Worm (Caenorhabditis elegans): Measurements from ENCODE around the gene clik-1.

clik-1 gene

DNA sequence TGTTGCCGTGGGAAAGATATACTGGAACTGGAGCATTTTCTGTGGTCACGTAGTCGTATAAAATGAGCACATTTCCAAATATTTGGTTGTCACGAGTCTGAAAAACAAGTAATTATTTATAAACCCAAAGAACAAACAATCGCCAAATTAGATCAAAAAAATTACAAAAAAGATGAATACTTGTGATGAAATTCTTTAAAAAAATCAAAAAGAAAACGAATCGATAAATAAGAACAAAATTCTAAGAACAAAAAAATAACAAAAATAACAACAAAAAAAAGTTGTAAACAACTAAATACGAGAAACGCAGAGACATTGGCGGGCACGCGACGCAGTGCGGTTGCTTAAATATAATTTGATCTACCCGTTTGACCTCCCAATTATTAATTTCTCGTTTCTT lies 5.2 kb upstream of the clik-1 start, which contains the start of gene ZC404.16:
ZC404.16 (minus strand) TSS at position 101 of the 400 bp plus-strand sequence.
- TF ChIP-seq tbx-11 (GFP tag; IDR thresholded peaks at IDR 0.05) = no peak
- TF ChIP-seq flt-1 (GFP tag; IDR thresholded peaks at IDR 0.05) = no peak
- TF ChIP-seq hnd-1 (tag; optimal IDR thresholded peaks at IDR 0.05) = no peak

ce11 chrV:6771645-6772044 lies 3.1 kb upstream of the clik-1 start, which contains the start of gene srh-30:
srh-30 (minus strand) TSS chrV:6771745.
- TF ChIP-seq hnd-1 (tag; optimal IDR thresholded peaks at IDR 0.05) = no peak
- no peak for TF ChIP-seq B0310.2 (tag; optimal IDR thresholded peaks at IDR 0.05)
- TF ChIP-seq tra-4 (tag; optimal IDR thresholded peaks at IDR 0.05) = no peak
- TF ChIP-seq scrt-1 (GFP tag; IDR thresholded peaks at IDR 0.05) = no peak
- no peak for TF ChIP-seq aly-1 (tag; optimal IDR thresholded peaks at IDR 0.05)
- TF ChIP-seq tbx-11 (GFP tag; IDR thresholded peaks at IDR 0.05) = no peak
- TF ChIP-seq flt-1 (GFP tag; IDR thresholded peaks at IDR 0.05) = no peak
- TF ChIP-seq ceh-36 (tag; optimal IDR thresholded peaks at IDR 0.05) = no peak
- no peak for TF ChIP-seq hmbx-1 (tag; optimal IDR thresholded peaks at IDR 0.05)
- TF ChIP-seq hmg-4 (GFP tag; optimal IDR thresholded peaks at IDR 0.05) = no peak
- TF ChIP-seq tbx-37 (GFP tag; conservative IDR thresholded peaks at IDR 0.05) = no peak
- no peak for TF ChIP-seq pes-1 (GFP tag; IDR thresholded peaks at IDR 0.05)
- no peak for TF ChIP-seq F13C5.2 (tag; optimal IDR thresholded peaks at IDR 0.05)
- TF ChIP-seq ama-1 (optimal IDR thresholded peaks at IDR 0.05) = no peak
- no peak for TF ChIP-seq ets-7 (tag; optimal IDR thresholded peaks at IDR 0.05)
- TF ChIP-seq sea-1 (GFP tag; conservative IDR thresholded peaks at IDR 0.05) = no peak

ce11 chrV:6769440-6769839 lies 908 bp upstream of the clik-1 start:
- TF ChIP-seq B0310.2 (tag; optimal IDR thresholded peaks at IDR 0.05) (no peak), sea-1 (GFP tag; conservative IDR thresholded peaks at IDR 0.05) (no peak), ceh-13 (GFP tag; optimal IDR thresholded peaks at IDR 0.05) (no peak), pes-1 (GFP tag; IDR thresholded peaks at IDR 0.05) (no peak), hmbx-1 (tag; optimal IDR thresholded peaks at IDR 0.05) (no peak), hnd-1 (tag; optimal IDR thresholded peaks at IDR 0.05) (no peak), tbx-37 (GFP tag; conservative IDR thresholded peaks at IDR 0.05) (no peak), hmg-4 (GFP tag; optimal IDR thresholded peaks at IDR 0.05) (no peak), tbx-11 (GFP tag; IDR thresholded peaks at IDR 0.05) (no peak), aly-1 (tag; optimal IDR thresholded peaks at IDR 0.05) (no peak), scrt-1 (GFP tag; IDR thresholded peaks at IDR 0.05) (no peak), ets-7 (tag; optimal IDR thresholded peaks at IDR 0.05) (no peak), tra-4 (tag; optimal IDR thresholded peaks at IDR 0.05) (no peak), F13C5.2 (tag; optimal IDR thresholded peaks at IDR 0.05) (no peak), flt-1 (GFP tag; IDR thresholded peaks at IDR 0.05) (no peak), ama-1 (optimal IDR thresholded peaks at IDR 0.05) (no peak), ceh-36 (tag; optimal IDR thresholded peaks at IDR 0.05) (no peak)

DNA sequence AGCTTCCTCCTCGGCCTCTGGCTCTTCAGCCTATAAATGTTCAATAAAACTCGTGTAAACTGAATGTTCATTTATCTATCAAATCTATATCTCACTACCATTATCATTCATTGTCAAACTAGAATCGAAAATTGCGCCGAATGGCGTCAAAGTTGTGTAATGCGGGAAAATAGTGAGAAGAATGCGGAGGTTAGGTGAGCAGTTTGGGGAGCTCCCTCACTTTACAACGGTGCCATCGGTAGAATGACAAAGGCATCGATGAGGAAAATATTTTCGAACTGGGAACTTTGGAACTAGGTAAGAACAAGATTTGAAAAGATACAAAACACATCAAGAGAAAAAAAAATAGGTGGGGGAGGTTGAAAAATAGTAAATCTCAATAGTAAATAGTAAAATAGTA lies 956 bp downstream of the clik-1 start:
- TF ChIP-seq tbx-11 (GFP tag; IDR thresholded peaks at IDR 0.05) (no peak), flt-1 (GFP tag; IDR thresholded peaks at IDR 0.05) (no peak), tbx-37 (GFP tag; conservative IDR thresholded peaks at IDR 0.05) (no peak), sea-1 (GFP tag; conservative IDR thresholded peaks at IDR 0.05) (no peak), hnd-1 (tag; optimal IDR thresholded peaks at IDR 0.05) (no peak), ceh-13 (GFP tag; optimal IDR thresholded peaks at IDR 0.05) (no peak), scrt-1 (GFP tag; IDR thresholded peaks at IDR 0.05) (no peak), tra-4 (tag; optimal IDR thresholded peaks at IDR 0.05) (no peak), ceh-36 (tag; optimal IDR thresholded peaks at IDR 0.05) (no peak), pes-1 (GFP tag; IDR thresholded peaks at IDR 0.05) (no peak), ets-7 (tag; optimal IDR thresholded peaks at IDR 0.05) (no peak), F13C5.2 (tag; optimal IDR thresholded peaks at IDR 0.05) (no peak), ama-1 (optimal IDR thresholded peaks at IDR 0.05) (no peak), hmbx-1 (tag; optimal IDR thresholded peaks at IDR 0.05) (no peak), B0310.2 (tag; optimal IDR thresholded peaks at IDR 0.05) (no peak)

- no peak for TF ChIP-seq tbx-37 (GFP tag; conservative IDR thresholded peaks at IDR 0.05)
- TF ChIP-seq aly-1 (tag; optimal IDR thresholded peaks at IDR 0.05) = no peak
- TF ChIP-seq ceh-13 (GFP tag; optimal IDR thresholded peaks at IDR 0.05) = no peak
- no peak for TF ChIP-seq flt-1 (GFP tag; IDR thresholded peaks at IDR 0.05)
Observed at ce11 chrV:6764972-6765371, 3.6 kb downstream of the clik-1 start, which contains the start of gene bbs-8. bbs-8 (minus strand) TSS chrV:6765072.

ce11 chrV:6762361-6762760 lies 6.2 kb downstream of the clik-1 start, which contains the start of gene T25F10.4:
T25F10.4 (minus strand) TSS chrV:6762461.
- no peak for TF ChIP-seq flt-1 (GFP tag; IDR thresholded peaks at IDR 0.05)
- TF ChIP-seq F13C5.2 (tag; optimal IDR thresholded peaks at IDR 0.05) = no peak
- TF ChIP-seq ceh-36 (tag; optimal IDR thresholded peaks at IDR 0.05) = no peak
- no peak for TF ChIP-seq sea-1 (GFP tag; conservative IDR thresholded peaks at IDR 0.05)
- no peak for TF ChIP-seq pes-1 (GFP tag; IDR thresholded peaks at IDR 0.05)
- TF ChIP-seq ceh-13 (GFP tag; optimal IDR thresholded peaks at IDR 0.05) = no peak
- TF ChIP-seq tbx-37 (GFP tag; conservative IDR thresholded peaks at IDR 0.05) = no peak
- no peak for TF ChIP-seq tra-4 (tag; optimal IDR thresholded peaks at IDR 0.05)
- no peak for TF ChIP-seq ama-1 (optimal IDR thresholded peaks at IDR 0.05)
- no peak for TF ChIP-seq ets-7 (tag; optimal IDR thresholded peaks at IDR 0.05)

ce11 chrV:6758017-6758416 lies 10.5 kb downstream of the clik-1 start, which contains the start of gene dbl-1:
dbl-1 (plus strand) TSS chrV:6758135.
- TF ChIP-seq hnd-1 (tag; optimal IDR thresholded peaks at IDR 0.05) (no peak), B0310.2 (tag; optimal IDR thresholded peaks at IDR 0.05) (no peak), tra-4 (tag; optimal IDR thresholded peaks at IDR 0.05) (no peak), flt-1 (GFP tag; IDR thresholded peaks at IDR 0.05) (no peak)

- TF ChIP-seq ceh-13 (GFP tag; optimal IDR thresholded peaks at IDR 0.05) (no peak), hnd-1 (tag; optimal IDR thresholded peaks at IDR 0.05) (no peak), B0310.2 (tag; optimal IDR thresholded peaks at IDR 0.05) (no peak), tbx-37 (GFP tag; conservative IDR thresholded peaks at IDR 0.05) (no peak), F13C5.2 (tag; optimal IDR thresholded peaks at IDR 0.05) (no peak), aly-1 (tag; optimal IDR thresholded peaks at IDR 0.05) (no peak), ama-1 (optimal IDR thresholded peaks at IDR 0.05) (no peak), hmbx-1 (tag; optimal IDR thresholded peaks at IDR 0.05) (no peak), hmg-4 (GFP tag; optimal IDR thresholded peaks at IDR 0.05) (no peak), scrt-1 (GFP tag; IDR thresholded peaks at IDR 0.05) (no peak), pes-1 (GFP tag; IDR thresholded peaks at IDR 0.05) (no peak), sea-1 (GFP tag; conservative IDR thresholded peaks at IDR 0.05) (no peak), tra-4 (tag; optimal IDR thresholded peaks at IDR 0.05) (no peak), ceh-36 (tag; optimal IDR thresholded peaks at IDR 0.05) (no peak), tbx-11 (GFP tag; IDR thresholded peaks at IDR 0.05) (no peak), flt-1 (GFP tag; IDR thresholded peaks at IDR 0.05) (no peak), ets-7 (tag; optimal IDR thresholded peaks at IDR 0.05) (no peak)
Observed at ce11 chrV:6753257-6753656, 15.3 kb downstream of the clik-1 start.

Measured in whole organism, early embryonic.